Fruit fly (Drosophila melanogaster) S2 (cell line): ENCODE data around the gene CG11902.

Source experiments
- CG8478 ChIP-seq: fragments of >200 bp; optimal IDR thresholded peaks from 2 replicates; lab custom pipeline; 2018
- CTCF ChIP-seq, 2 experiments: fragments of >200 bp; optimal IDR thresholded peaks; 2 replicates each; lab custom pipeline; 2018

dm6 chr3R:25309175-25309574, 25.9 kb upstream of the CG11902 start:
- TF ChIP-seq CG8478 (no peak), CTCF (optimal IDR thresholded peaks at IDR 0.05; lab: Kevin White, UChicago) (no peak)
